Worm (Caenorhabditis elegans) whole organism, dauer: ENCODE results near the gene C39B5.5.

ENCODE experiments used
- unc-62 ChIP-seq: sonication (generic microtip); optimal IDR thresholded peaks from 2 replicates; lab custom pipeline; 2017; ENCODE audit warnings: missing biosample characterization, missing genetic modification reagents, missing genetic modification characterization

The C39B5.5 gene

DNA sequence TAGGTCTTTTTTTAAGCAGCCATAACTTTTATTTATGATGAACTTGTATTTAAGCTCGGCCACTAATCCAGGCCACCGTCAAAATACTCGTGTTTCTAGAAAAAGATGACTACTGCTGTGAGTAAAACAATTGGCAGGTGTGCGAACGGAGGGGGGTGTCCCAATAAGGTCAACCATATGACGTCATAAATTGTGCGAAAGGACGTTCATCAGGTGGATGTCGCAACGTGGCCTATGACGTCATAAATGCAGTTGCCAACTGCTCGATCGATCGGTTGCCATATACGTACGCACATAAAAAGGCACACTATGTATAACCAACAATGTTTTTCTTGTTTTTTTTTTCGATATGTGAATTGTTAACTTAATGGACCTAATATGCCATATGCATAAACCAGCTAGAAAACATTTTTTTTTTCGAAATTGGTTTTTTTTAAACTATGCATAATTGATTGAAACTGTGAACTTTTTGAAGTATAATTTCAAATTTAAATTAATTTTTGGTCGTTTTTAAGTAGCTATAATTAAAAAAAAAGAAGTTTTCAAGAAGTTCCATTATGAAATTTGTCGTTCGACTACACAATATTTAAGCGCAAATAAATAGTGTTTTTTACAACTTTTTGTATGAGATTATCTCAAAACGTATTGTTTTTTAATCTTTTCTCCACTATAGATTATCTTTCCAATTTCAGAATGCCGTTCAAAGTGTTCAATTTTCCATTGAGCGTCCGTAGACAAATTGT lies 26.4 kb downstream of the C39B5.5 start, which contains the start of gene C39B5.2:
TSS of gene C39B5.2 (plus strand) at position 693 of the 743 bp plus-strand sequence.
- no peak for TF ChIP-seq unc-62

DNA sequence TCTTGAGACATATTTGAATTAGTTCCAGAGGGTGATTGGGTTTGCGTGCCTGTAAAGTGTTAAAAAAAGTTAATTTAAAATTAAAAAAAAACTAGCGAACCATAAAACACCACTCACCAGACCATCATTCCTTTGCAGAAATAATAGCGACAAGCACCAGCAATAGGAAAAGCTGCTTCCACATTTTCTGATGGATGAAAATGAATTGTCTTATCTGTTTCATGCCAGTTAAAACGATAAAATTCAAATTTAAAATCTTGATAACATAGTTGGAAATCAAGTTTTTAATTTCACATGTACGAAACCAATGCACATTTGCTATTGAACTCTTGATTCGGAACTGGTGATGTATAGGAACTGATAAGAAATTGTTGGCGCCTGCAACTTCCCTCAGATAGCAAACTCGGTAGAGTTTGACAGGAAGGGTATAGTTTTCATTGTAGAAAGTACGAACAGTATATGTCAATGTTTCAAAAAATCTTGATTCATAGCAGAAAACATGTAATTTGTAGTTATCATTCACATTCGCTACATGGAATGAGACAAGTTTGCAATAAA lies 31.7 kb downstream of the C39B5.5 start, which contains the start of gene C39B5.10:
TSS of gene C39B5.10 (minus strand) at position 51 of the 558 bp plus-strand sequence.
- no peak for TF ChIP-seq unc-62

DNA sequence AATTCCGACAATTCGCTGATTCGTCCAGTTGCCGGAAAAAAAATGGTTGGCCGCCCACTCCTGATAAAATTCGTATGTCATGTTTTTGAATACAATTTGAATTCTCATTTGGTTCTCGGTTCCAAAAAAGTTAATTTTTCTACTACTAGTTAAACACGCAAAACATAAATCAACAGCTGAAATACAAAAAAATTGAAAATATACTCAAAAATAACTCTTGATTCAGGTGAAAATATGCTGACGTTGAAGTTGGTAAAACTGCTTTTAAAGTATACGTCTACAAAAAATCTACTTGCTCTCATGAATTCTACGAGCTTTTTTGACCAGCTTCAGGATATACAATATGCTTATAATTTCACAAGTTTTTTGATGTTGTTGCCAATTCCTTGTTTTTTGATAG lies 32.5 kb downstream of the C39B5.5 start, which contains the start of gene srz-56:
TSS of gene srz-56 (plus strand) at position 301 of the 400 bp plus-strand sequence.
- TF ChIP-seq unc-62, result no peak

DNA sequence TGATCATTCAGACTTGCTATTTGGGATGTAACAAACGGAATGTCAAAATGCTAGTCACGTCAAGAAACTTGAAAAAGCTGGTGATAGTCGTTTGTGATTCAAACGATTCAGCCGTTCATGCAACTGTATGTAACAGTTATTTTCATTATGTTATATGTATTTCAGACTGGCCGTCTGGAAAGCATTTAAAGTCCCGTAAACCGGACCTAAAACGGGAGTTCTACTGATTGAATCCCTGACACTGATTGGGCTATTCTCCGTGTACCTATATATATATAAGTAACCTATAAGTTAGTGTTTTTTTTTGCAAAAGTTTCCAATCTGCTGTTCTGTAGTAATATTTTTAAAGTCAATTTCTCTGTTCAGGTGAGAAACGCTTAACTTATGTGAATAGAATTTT lies 35.7 kb downstream of the C39B5.5 start:
- TF ChIP-seq unc-62, result no peak

DNA sequence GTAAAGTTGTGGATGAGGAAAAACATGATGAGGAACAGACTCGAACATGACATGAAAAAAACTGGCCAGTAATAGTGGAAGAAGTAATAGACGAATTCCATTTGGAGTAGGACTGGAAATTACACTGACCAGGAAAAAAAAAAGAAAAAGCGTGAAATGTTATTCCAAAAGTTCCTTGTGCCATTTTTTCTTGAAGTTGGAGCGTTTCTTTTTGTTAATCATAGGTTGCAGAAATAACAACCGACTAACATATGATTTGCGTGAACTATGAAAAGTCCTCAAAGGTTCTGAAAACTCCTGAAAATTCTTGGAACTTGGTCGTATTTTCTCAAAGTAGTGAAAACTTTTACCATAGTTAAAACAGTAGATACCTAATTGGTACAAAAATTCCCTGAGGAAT lies 37.8 kb downstream of the C39B5.5 start, which contains the start of gene srd-67:
TSS of gene srd-67 (minus strand) at position 101 of the 400 bp plus-strand sequence.
- TF ChIP-seq unc-62, result no peak

DNA sequence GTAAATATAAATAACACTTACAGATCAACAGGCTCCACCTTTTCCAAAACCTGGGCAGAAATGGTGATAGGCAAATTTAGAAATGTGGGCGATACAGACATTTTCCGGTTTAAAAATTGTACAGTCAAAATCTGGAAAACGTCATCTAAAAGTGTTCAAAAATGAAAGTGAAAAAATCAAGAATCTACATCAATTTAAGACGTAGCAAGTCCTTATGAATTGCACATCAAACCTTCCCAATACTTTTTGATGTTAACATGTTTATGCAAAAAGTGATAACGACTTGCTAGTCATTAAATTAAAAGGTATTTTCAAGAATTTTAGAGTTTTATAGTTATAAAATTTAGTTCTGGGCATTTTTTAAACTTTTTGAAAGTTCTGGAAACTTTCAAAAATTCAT lies 43.4 kb downstream of the C39B5.5 start, which contains the start of gene fbxa-7:
TSS of gene fbxa-7 (minus strand) at position 101 of the 400 bp plus-strand sequence.
- no peak for TF ChIP-seq unc-62

DNA sequence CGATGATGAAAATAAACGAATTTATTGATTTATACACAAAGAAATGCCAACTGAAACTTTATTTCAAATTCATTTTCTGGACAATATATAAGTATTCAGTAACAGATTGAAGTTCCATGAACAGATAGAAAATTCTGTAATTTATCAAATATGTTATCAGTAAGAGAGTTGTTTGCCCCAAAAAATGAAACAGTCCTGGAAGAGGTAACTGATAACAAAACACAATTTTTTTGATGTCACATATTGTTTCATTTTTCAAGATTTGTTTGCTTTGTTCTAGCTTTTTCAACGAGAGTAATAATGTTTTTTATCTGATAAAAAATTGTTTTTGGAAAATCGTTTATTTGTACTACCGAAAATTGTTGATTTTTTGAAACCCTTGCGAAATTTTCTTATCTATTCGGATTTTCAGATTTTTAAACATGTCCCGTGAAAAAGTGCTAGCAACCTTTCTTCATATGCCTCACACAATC lies 45.1 kb downstream of the C39B5.5 start, which contains the start of gene fbxa-73:
TSS of gene fbxa-73 (plus strand) at position 423 of the 473 bp plus-strand sequence.
- no peak for TF ChIP-seq unc-62

DNA sequence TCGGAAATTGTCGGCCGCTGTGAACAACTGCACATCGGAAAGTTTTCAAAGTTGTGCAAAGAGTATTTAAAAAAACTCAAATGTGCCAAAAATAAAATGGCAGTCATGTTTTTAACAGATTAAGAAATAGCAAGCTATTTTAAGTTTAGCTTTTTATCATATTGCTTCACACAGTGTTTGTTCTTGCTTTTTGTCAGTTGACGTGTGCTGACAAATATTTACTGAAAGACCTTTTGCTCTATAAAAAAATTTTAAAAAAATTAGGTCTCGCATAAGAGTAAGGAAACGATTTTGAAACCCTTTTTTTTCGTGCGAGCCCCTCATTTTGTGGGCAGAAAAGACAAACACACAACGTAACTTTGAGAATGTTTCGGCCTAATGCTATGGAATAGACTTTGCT lies 47.6 kb downstream of the C39B5.5 start, which contains the start of gene fbxa-71:
TSS of gene fbxa-71 (plus strand) at position 301 of the 400 bp plus-strand sequence.
- TF ChIP-seq unc-62, result no peak

DNA sequence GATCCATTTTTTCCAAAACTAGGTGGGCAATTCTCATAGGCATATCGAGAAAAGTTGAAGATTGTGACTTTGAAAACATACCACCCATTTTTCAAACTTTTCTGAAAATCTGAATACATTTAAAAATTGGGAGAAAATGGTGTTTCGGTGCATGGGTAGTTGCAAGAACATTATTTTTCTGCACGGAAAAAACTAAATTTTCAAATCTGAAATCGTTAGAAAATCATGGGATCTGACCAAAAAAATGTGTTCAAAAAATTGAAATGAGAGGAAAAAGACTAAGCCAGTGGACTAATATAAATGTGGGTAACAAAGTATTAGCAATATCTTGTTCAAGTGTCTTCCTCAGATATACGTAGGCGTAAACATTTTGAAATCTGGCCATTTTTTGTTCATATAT lies 50.9 kb downstream of the C39B5.5 start, which contains the start of gene fbxa-43:
TSS of gene fbxa-43 (minus strand) at position 101 of the 400 bp plus-strand sequence.
- TF ChIP-seq unc-62, result no peak

DNA sequence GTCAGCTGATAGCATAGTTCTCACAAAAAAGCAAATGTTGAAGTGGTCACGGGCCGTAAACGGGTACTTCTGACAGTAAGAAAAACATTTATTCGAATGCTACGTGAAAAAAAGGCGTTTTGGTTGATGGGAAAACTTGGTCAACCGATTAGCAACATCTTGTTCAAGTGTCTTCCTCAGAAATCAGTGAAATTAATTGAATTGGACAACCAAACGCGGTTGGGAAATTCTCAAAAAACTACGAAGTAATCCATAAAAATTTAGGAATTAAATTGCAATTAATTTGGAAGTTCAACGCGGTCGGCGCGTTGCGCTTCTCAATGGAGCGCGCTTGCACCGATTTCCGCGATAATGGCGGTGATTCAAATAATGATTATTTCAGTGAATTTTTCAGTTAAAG lies 51.4 kb downstream of the C39B5.5 start:
- no peak for TF ChIP-seq unc-62
